Worm (Caenorhabditis elegans) whole organism, L2 larva: ENCODE results near the gene popl-7.

Experiments
- C34F6.9 ChIP-seq: fragments of 150-350 bp; optimal IDR thresholded peaks from 2 replicates; lab custom pipeline; 2014; ENCODE audit warnings: missing biosample characterization, missing genetic modification characterization
- F13H6.1 ChIP-seq: sonication (generic microtip); optimal IDR thresholded peaks from 2 replicates; lab custom pipeline; 2016; ENCODE audit warnings: missing genetic modification characterization, missing compliant biosample characterization
- R02D3.7 ChIP-seq: fragments of 150-350 bp; optimal IDR thresholded peaks from 2 replicates; lab custom pipeline; 2014; ENCODE audit warnings: missing biosample characterization, missing genetic modification characterization
- ZK546.5 ChIP-seq: sonication (generic microtip); optimal IDR thresholded peaks from 2 replicates; lab custom pipeline; 2017; ENCODE audit warnings: missing biosample characterization, missing genetic modification characterization
- alr-1 ChIP-seq: fragments of 150-350 bp; optimal IDR thresholded peaks from 2 replicates; lab custom pipeline; 2014; ENCODE audit warnings: missing biosample characterization, missing genetic modification characterization
- aly-2 ChIP-seq: fragments of 150-350 bp; optimal IDR thresholded peaks from 2 replicates; lab custom pipeline; 2014; ENCODE audit warnings: missing biosample characterization, missing genetic modification characterization
- ceh-16 ChIP-seq: fragments of 150-350 bp; optimal IDR thresholded peaks from 2 replicates; lab custom pipeline; 2014; ENCODE audit warnings: missing biosample characterization, missing genetic modification characterization
- crh-2 ChIP-seq: sonication (generic microtip); optimal IDR thresholded peaks from 2 replicates; lab custom pipeline; 2017; ENCODE audit warnings: missing biosample characterization, missing genetic modification characterization
- egl-27 ChIP-seq: sonication (generic microtip); optimal IDR thresholded peaks from 3 replicates; lab custom pipeline; 2017; ENCODE audit warnings: missing biosample characterization, missing genetic modification reagents, missing genetic modification characterization
- elt-1 ChIP-seq: fragments of 150-350 bp; optimal IDR thresholded peaks from 2 replicates; lab custom pipeline; 2014; ENCODE audit warnings: missing biosample characterization, missing genetic modification characterization
- fos-1 ChIP-seq: fragments of 150-350 bp; optimal IDR thresholded peaks from 2 replicates; lab custom pipeline; 2014; ENCODE audit warnings: missing biosample characterization, missing genetic modification characterization
- gmeb-1 ChIP-seq: fragments of 150-350 bp; optimal IDR thresholded peaks from 2 replicates; lab custom pipeline; 2014; ENCODE audit warnings: missing biosample characterization, missing genetic modification characterization
- lin-39 ChIP-seq: fragments of 150-350 bp; optimal IDR thresholded peaks from 2 replicates; lab custom pipeline; 2014; ENCODE audit warnings: missing biosample characterization, missing genetic modification reagents, missing genetic modification characterization
- lsy-2 ChIP-seq, 2 experiments: fragments of 150-350 bp in 1 of 2; sonication (generic microtip) in 1 of 2; optimal IDR thresholded peaks; 2 replicates each; lab custom pipeline; 2014 to 2017; ENCODE audit warnings: missing biosample characterization in 2 of 2, missing genetic modification characterization in 2 of 2
- mab-5 ChIP-seq: fragments of 150-350 bp; optimal IDR thresholded peaks from 2 replicates; lab custom pipeline; 2014; ENCODE audit warnings: missing biosample characterization, missing genetic modification characterization
- mbf-1 ChIP-seq: sonication (generic microtip); optimal IDR thresholded peaks from 2 replicates; lab custom pipeline; 2017; ENCODE audit warnings: missing biosample characterization, missing genetic modification characterization
- nhr-10 ChIP-seq: sonication (generic microtip); optimal IDR thresholded peaks from 2 replicates; lab custom pipeline; 2017; ENCODE audit warnings: missing biosample characterization, missing genetic modification characterization
- nhr-11 ChIP-seq: fragments of 150-350 bp; optimal IDR thresholded peaks from 2 replicates; lab custom pipeline; 2014; ENCODE audit warnings: missing biosample characterization, missing genetic modification characterization
- nhr-12 ChIP-seq: fragments of 150-350 bp; optimal IDR thresholded peaks from 2 replicates; lab custom pipeline; 2014; ENCODE audit warnings: missing biosample characterization, missing genetic modification characterization
- nhr-129 ChIP-seq: fragments of 150-350 bp; optimal IDR thresholded peaks from 2 replicates; lab custom pipeline; 2014; ENCODE audit warnings: missing biosample characterization, missing genetic modification characterization
- nhr-21 ChIP-seq: fragments of 150-350 bp; optimal IDR thresholded peaks from 2 replicates; lab custom pipeline; 2014; ENCODE audit warnings: missing biosample characterization, missing genetic modification characterization
- nhr-237 ChIP-seq: fragments of 150-350 bp; optimal IDR thresholded peaks from 2 replicates; lab custom pipeline; 2014; ENCODE audit warnings: missing biosample characterization, missing genetic modification characterization
- nhr-25 ChIP-seq: fragments of 150-350 bp; sonication (generic microtip); optimal IDR thresholded peaks from 3 replicates; lab custom pipeline; 2014; ENCODE audit warnings: missing biosample characterization, missing genetic modification characterization
- sem-4 ChIP-seq: fragments of 150-350 bp; optimal IDR thresholded peaks from 2 replicates; lab custom pipeline; 2014; ENCODE audit warnings: missing biosample characterization, missing genetic modification reagents, missing genetic modification characterization
- skn-1 ChIP-seq: sonication (generic microtip); optimal IDR thresholded peaks from 2 replicates; lab custom pipeline; 2017; ENCODE audit warnings: missing biosample characterization, missing genetic modification characterization
- sma-9 ChIP-seq, 2 experiments: fragments of 150-350 bp in 1 of 2; sonication (generic microtip) in 1 of 2; optimal IDR thresholded peaks; 2 replicates each; lab custom pipeline; 2014 to 2016; ENCODE audit warnings: missing genetic modification characterization in 2 of 2, mild to moderate bottlenecking in 1 of 2, missing biosample characterization in 1 of 2, missing compliant biosample characterization in 1 of 2, missing genetic modification reagents in 1 of 2, moderate library complexity in 1 of 2
- snpc-4 ChIP-seq: fragments of 150-350 bp; optimal IDR thresholded peaks from 2 replicates; lab custom pipeline; 2014; ENCODE audit warnings: missing biosample characterization, missing genetic modification characterization
- unc-39 ChIP-seq: fragments of 150-350 bp; optimal IDR thresholded peaks from 2 replicates; lab custom pipeline; 2014; ENCODE audit warnings: missing biosample characterization, missing genetic modification characterization
- unc-55 ChIP-seq: fragments of 150-350 bp; sonication (generic microtip); optimal IDR thresholded peaks from 3 replicates; lab custom pipeline; 2014; ENCODE audit warnings: missing biosample characterization, missing genetic modification reagents, missing genetic modification characterization
- unc-62 ChIP-seq: fragments of 150-350 bp; optimal IDR thresholded peaks from 2 replicates; lab custom pipeline; 2014; ENCODE audit warnings: missing biosample characterization, missing genetic modification reagents, missing genetic modification characterization
- zag-1 ChIP-seq: fragments of 150-350 bp; optimal IDR thresholded peaks from 2 replicates; lab custom pipeline; 2014; ENCODE audit warnings: missing biosample characterization, missing genetic modification characterization
- ztf-1 ChIP-seq: fragments of 200-800 bp; sonication (Bioruptor generic); conservative IDR thresholded peaks from 2 replicates; pipeline ENCODE4 v1.3.6; 2022; ENCODE audit warnings: missing genetic modification characterization, missing compliant biosample characterization
- ztf-11 ChIP-seq: sonication (generic microtip); optimal IDR thresholded peaks from 2 replicates; lab custom pipeline; 2017; ENCODE audit warnings: missing biosample characterization, missing genetic modification characterization
- ztf-4 ChIP-seq: fragments of 150-350 bp; optimal IDR thresholded peaks from 2 replicates; lab custom pipeline; 2014; ENCODE audit warnings: missing biosample characterization, missing genetic modification characterization

The popl-7 gene

DNA sequence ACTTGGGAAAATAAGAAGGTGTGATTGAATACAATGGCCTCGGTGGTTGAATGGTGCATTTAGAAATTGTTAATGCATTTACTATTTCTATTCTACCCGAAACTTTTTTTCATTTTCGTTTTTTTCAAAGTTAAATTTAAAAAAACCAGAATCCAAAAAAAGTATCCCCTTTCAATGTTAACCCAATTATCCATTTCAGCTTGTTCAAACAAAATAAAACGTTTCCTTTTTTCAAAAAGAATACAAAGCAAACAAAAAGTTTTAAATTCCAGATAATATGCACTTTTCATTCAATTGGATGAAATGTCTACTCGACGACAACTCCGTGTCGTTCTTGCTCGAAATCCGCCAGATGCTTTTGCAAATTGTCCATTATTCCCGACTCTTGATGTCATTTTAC lies 27.9 kb upstream of the popl-7 start, which contains the start of gene W02A2.5:
W02A2.5 (plus strand) TSS at position 301 of the 400 bp plus-strand sequence.
- TF ChIP-seq sem-4 (tag; lab: Kevin White, UChicago) (no peak), ZK546.5 (tag; lab: Kevin White, UChicago) (no peak), crh-2 (tag; lab: Kevin White, UChicago) (no peak), egl-27 (tag; lab: Kevin White, UChicago) (no peak)

- no peak for TF ChIP-seq elt-1 (tag; lab: Kevin White, UChicago)
- no peak for TF ChIP-seq lin-39 (tag; lab: Kevin White, UChicago)
- peak; percentile 61 for TF ChIP-seq sma-9 (GFP tag; optimal IDR thresholded peaks at IDR 0.05; lab: Kevin White, UChicago)
- no peak for TF ChIP-seq sma-9 (tag; optimal IDR thresholded peaks at IDR 0.05; lab: Kevin White, UChicago)
- no peak for TF ChIP-seq ztf-11 (tag; lab: Kevin White, UChicago)
- no peak for TF ChIP-seq nhr-11 (tag; lab: Kevin White, UChicago)
- no peak for TF ChIP-seq mbf-1 (tag; lab: Kevin White, UChicago)
- no peak for TF ChIP-seq nhr-10
- no peak for TF ChIP-seq alr-1 (tag; lab: Kevin White, UChicago)
- TF ChIP-seq snpc-4 (tag; lab: Kevin White, UChicago): no peak
- TF ChIP-seq aly-2 (tag; lab: Kevin White, UChicago): no peak
- TF ChIP-seq gmeb-1: peak; percentile 13
- no peak for TF ChIP-seq nhr-12 (tag; lab: Kevin White, UChicago)
- no peak for TF ChIP-seq skn-1 (tag; lab: Kevin White, UChicago)
- no peak for TF ChIP-seq crh-2 (tag; lab: Kevin White, UChicago)
- peak; percentile 63 for TF ChIP-seq nhr-129 (tag; lab: Kevin White, UChicago)
- no peak for TF ChIP-seq ZK546.5 (tag; lab: Kevin White, UChicago)
- no peak for TF ChIP-seq nhr-237 (tag; lab: Kevin White, UChicago)
- TF ChIP-seq mab-5 (tag; lab: Kevin White, UChicago): no peak
- TF ChIP-seq F13H6.1: peak; percentile 9
- TF ChIP-seq ztf-1: no peak
- no peak for TF ChIP-seq unc-39 (tag; lab: Kevin White, UChicago)
- peak; percentile 73 for TF ChIP-seq fos-1 (tag; lab: Kevin White, UChicago)
- TF ChIP-seq, all 48 proteins: peak for 5
Measured at ce11 chrIV:13346078-13346477, 24.4 kb upstream of the popl-7 start.

ce11 chrIV:13347232-13347715 lies 23.2 kb upstream of the popl-7 start, which contains the start of gene W02A2.9:
Gene W02A2.9, plus strand, starts transcription at chrIV:13347665.
- TF ChIP-seq gmeb-1: peak; percentile 21
- TF ChIP-seq ztf-4 (tag; lab: Kevin White, UChicago): no peak
- TF ChIP-seq unc-62 (GFP tag; lab: Kevin White, UChicago): no peak
- TF ChIP-seq crh-2 (tag; lab: Kevin White, UChicago): peak; percentile 43
- TF ChIP-seq fos-1 (tag; lab: Kevin White, UChicago): peak; percentile 93
- TF ChIP-seq nhr-129 (tag; lab: Kevin White, UChicago): peak; percentile 30
- peak; percentile 74 for TF ChIP-seq sma-9 (GFP tag; optimal IDR thresholded peaks at IDR 0.05; lab: Kevin White, UChicago)
- TF ChIP-seq sma-9 (tag; optimal IDR thresholded peaks at IDR 0.05; lab: Kevin White, UChicago): no peak

DNA sequence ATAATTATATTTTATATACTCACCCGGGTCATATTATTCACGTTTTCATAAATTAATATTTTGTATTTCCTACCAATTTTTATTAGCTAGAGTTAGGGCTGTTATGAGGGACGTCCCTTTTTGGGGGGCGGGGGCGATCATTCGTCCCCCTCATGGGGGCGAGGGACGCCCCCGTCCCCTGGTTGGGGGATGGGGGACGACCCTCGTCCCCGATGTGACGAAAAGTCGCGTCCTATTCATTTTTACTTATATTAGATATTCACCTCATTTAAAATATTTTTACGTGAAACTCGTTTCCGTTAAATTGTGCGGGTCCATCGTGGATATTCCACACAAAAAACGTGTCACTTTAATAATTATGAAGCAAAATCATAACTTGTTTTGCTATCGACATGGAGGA lies 21.9 kb upstream of the popl-7 start, which contains the start of gene W02A2.12:
W02A2.12 (minus strand) TSS at position 240 of the 400 bp plus-strand sequence.
- no peak for TF ChIP-seq C34F6.9 (tag; lab: Kevin White, UChicago)
- TF ChIP-seq R02D3.7 (tag; lab: Kevin White, UChicago): no peak
- TF ChIP-seq crh-2 (tag; lab: Kevin White, UChicago): no peak
- TF ChIP-seq unc-55 (GFP tag; lab: Kevin White, UChicago): no peak
- no peak for TF ChIP-seq egl-27 (tag; lab: Kevin White, UChicago)
- TF ChIP-seq ceh-16 (tag; lab: Kevin White, UChicago): no peak
- TF ChIP-seq nhr-25 (tag; lab: Kevin White, UChicago): no peak
- no peak for TF ChIP-seq nhr-10
- TF ChIP-seq zag-1 (tag; lab: Kevin White, UChicago): no peak
- no peak for TF ChIP-seq mbf-1 (tag; lab: Kevin White, UChicago)
- TF ChIP-seq lsy-2 (tag; optimal IDR thresholded peaks at IDR 0.05; lab: Kevin White, UChicago): no peak
- no peak for TF ChIP-seq mab-5 (tag; lab: Kevin White, UChicago)
- no peak for TF ChIP-seq snpc-4 (tag; lab: Kevin White, UChicago)
- TF ChIP-seq nhr-21 (tag; lab: Kevin White, UChicago): no peak
- no peak for TF ChIP-seq nhr-237 (tag; lab: Kevin White, UChicago)
- TF ChIP-seq aly-2 (tag; lab: Kevin White, UChicago): no peak
